Worm (Caenorhabditis elegans) whole organism, mixed stage, embryonic: ENCODE measurements around the gene F09B12.7.

Experiments used
- ces-1 ChIP-seq: fragments of 150-350 bp; optimal IDR thresholded peaks from 2 replicates; lab custom pipeline; 2014; ENCODE audit warnings: missing biosample characterization, missing genetic modification reagents, missing genetic modification characterization
- cnd-1 ChIP-seq: fragments of 200-800 bp; sonication (Bioruptor generic); optimal IDR thresholded peaks from 2 replicates; lab custom pipeline; 2018; ENCODE audit warnings: mild to moderate bottlenecking, missing genetic modification characterization, missing compliant biosample characterization
- lsy-2 ChIP-seq: fragments of 150-350 bp; optimal IDR thresholded peaks from 2 replicates; lab custom pipeline; 2014; ENCODE audit warnings: missing biosample characterization, missing genetic modification characterization
- mab-5 ChIP-seq: fragments of 150-350 bp; optimal IDR thresholded peaks from 2 replicates; lab custom pipeline; 2014; ENCODE audit warnings: missing biosample characterization, missing genetic modification characterization
- nhr-28 ChIP-seq: fragments of 150-350 bp; optimal IDR thresholded peaks from 2 replicates; lab custom pipeline; 2014; ENCODE audit warnings: missing biosample characterization, missing genetic modification characterization
- pha-4 ChIP-seq: fragments of 150-350 bp; optimal IDR thresholded peaks from 2 replicates; lab custom pipeline; 2018; ENCODE audit warnings: missing biosample characterization, missing genetic modification reagents, missing genetic modification characterization
- snpc-4 ChIP-seq: fragments of 150-350 bp; optimal IDR thresholded peaks from 2 replicates; lab custom pipeline; 2014; ENCODE audit warnings: missing biosample characterization, missing genetic modification characterization
- unc-62 ChIP-seq: fragments of 150-350 bp; optimal IDR thresholded peaks from 2 replicates; lab custom pipeline; 2014; ENCODE audit warnings: missing biosample characterization, missing genetic modification reagents, missing genetic modification characterization
- ztf-11 ChIP-seq: fragments of 150-350 bp; optimal IDR thresholded peaks from 2 replicates; lab custom pipeline; 2014; ENCODE audit warnings: missing biosample characterization, missing genetic modification characterization

DNA sequence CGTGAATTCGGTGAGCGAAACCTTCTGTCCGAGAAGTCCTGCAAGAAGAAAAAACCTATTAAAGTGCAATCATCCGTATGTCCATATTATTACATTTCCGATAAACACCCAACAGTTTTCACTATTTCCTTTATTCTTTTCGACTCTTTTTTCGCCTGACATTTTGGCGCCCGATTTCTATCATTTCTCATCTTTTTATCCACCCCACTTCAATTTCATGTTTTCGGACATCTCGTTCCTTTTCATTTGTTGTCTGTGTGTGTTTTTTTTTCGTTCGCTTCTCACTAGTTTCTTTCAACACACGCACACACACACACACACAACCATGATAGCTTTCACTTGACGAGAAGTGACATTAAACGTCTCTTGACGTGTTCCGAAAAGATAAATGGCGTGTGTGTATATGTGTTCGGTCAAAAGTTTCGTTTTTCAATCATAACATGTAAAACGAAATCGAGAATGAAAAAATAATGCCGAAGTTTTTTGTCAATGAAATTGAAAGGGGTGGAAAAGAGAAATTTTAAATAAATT, 10.2 kb upstream of the F09B12.7 start:
- TF ChIP-seq mab-5 (tag; lab: Kevin White, UChicago) (no peak), unc-62 (GFP tag; lab: Kevin White, UChicago) (no peak), ztf-11 (no peak), pha-4 (tag; lab: Kevin White, UChicago) (no peak), lsy-2 (no peak), snpc-4 (no peak), ces-1 (no peak), cnd-1 (no peak), nhr-28 (tag; lab: Kevin White, UChicago) (no peak)
